Worm (Caenorhabditis elegans): ENCODE measurements around the gene lips-7.
"Not testable (repeated sequence)": the region's sequence is repeated elsewhere in the genome, so short reads cannot be mapped to it uniquely, and the experiment has no call there.

ce11 chrII:535226-535625 is 16.4 kb upstream of the lips-7 start, which contains the start of gene T27A1.3:
- TF ChIP-seq fos-1 (tag; optimal IDR thresholded peaks at IDR 0.05); dpl-1 (GFP tag; optimal IDR thresholded peaks at IDR 0.05); nhr-84 (tag; optimal IDR thresholded peaks at IDR 0.05); irx-1 (tag; optimal IDR thresholded peaks at IDR 0.05); nhr-11 (tag; optimal IDR thresholded peaks at IDR 0.05); C04F5.9 (tag; optimal IDR thresholded peaks at IDR 0.05); nhr-12 (tag; optimal IDR thresholded peaks at IDR 0.05); fkh-10 (GFP tag; optimal IDR thresholded peaks at IDR 0.05); lin-13 (GFP tag; optimal IDR thresholded peaks at IDR 0.05): not testable (repeated sequence)
